Worm (Caenorhabditis elegans) whole organism, L4 larva: Measurements from ENCODE around the gene H12I13.6.

Source experiments
- D1046.2 ChIP-seq: fragments of 200-800 bp; sonication (Bioruptor generic); IDR thresholded peaks from 2 replicates; pipeline ENCODE4 v1.3.6; 2022; ENCODE audit warnings: missing genetic modification characterization, missing compliant biosample characterization
- F26F4.8 ChIP-seq: fragments of 200-800 bp; sonication (Bioruptor generic); conservative IDR thresholded peaks from 2 replicates; pipeline ENCODE4 v1.3.6; 2022; ENCODE audit warnings: missing genetic modification characterization, missing compliant biosample characterization
- F44E2.7 ChIP-seq: fragments of 200-800 bp; sonication (Bioruptor generic); IDR thresholded peaks from 2 replicates; pipeline ENCODE4 v2.1.2; 2022; ENCODE audit warnings: missing genetic modification characterization, missing compliant biosample characterization
- F49E8.2 ChIP-seq: sonication (generic microtip); optimal IDR thresholded peaks from 2 replicates; lab custom pipeline; 2016; ENCODE audit warnings: missing compliant biosample characterization, mild to moderate bottlenecking, missing genetic modification characterization, borderline replicate concordance
- R02D3.7 ChIP-seq: fragments of 150-350 bp; sonication (generic microtip); optimal IDR thresholded peaks from 3 replicates; lab custom pipeline; 2014; ENCODE audit warnings: missing biosample characterization, missing genetic modification characterization
- T26A8.4 ChIP-seq: fragments of 200-800 bp; sonication (Bioruptor generic); IDR thresholded peaks from 2 replicates; pipeline ENCODE4 v1.3.6; 2022; ENCODE audit warnings: missing genetic modification characterization, missing compliant biosample characterization
- Y105C5A.15 ChIP-seq: fragments of 200-800 bp; sonication (Bioruptor generic); IDR thresholded peaks from 2 replicates; pipeline ENCODE4 v1.3.6; 2022; ENCODE audit warnings: missing genetic modification characterization, missing compliant biosample characterization
- Y75B8A.6 ChIP-seq: fragments of 200-800 bp; sonication (Bioruptor generic); IDR thresholded peaks from 2 replicates; pipeline ENCODE4 v1.3.6; 2022; ENCODE audit warnings: missing genetic modification reagents, missing genetic modification characterization, missing compliant biosample characterization
- ZK337.2 ChIP-seq: fragments of 200-800 bp; sonication (Bioruptor generic); IDR thresholded peaks from 2 replicates; pipeline ENCODE4 v1.3.6; 2022; ENCODE audit warnings: missing genetic modification reagents, missing genetic modification characterization, missing compliant biosample characterization
- ZK546.5 ChIP-seq, 2 experiments: sonication (generic microtip); optimal IDR thresholded peaks; 2 replicates each; lab custom pipeline; 2017; ENCODE audit warnings: missing biosample characterization in 2 of 2, missing genetic modification characterization in 2 of 2
- aha-1 ChIP-seq: fragments of 150-350 bp; peaks from one replicate; lab custom pipeline; 2014; ENCODE audit warnings: missing biosample characterization, missing genetic modification characterization
- aly-2 ChIP-seq: sonication (generic microtip); optimal IDR thresholded peaks from 2 replicates; lab custom pipeline; 2018; ENCODE audit warnings: missing biosample characterization, missing genetic modification characterization
- ceh-28 ChIP-seq: fragments of 150-350 bp; optimal IDR thresholded peaks from 2 replicates; lab custom pipeline; 2014; ENCODE audit warnings: missing biosample characterization, missing genetic modification reagents, missing genetic modification characterization
- ceh-44 ChIP-seq: fragments of 200-800 bp; sonication (Bioruptor generic); IDR thresholded peaks from 2 replicates; pipeline ENCODE4 v1.3.6; 2022; ENCODE audit warnings: missing genetic modification reagents, missing genetic modification characterization, missing compliant biosample characterization
- ceh-82 ChIP-seq: sonication (generic microtip); optimal IDR thresholded peaks from 2 replicates; lab custom pipeline; 2017; ENCODE audit warnings: missing biosample characterization, missing genetic modification characterization
- cey-2 ChIP-seq: sonication (generic microtip); optimal IDR thresholded peaks from 3 replicates; lab custom pipeline; 2017; ENCODE audit warnings: missing genetic modification characterization, mild to moderate bottlenecking, missing compliant biosample characterization, antibody characterized with exemption, borderline replicate concordance; ENCODE audit not compliant: insufficient read depth
- daf-12 ChIP-seq: fragments of 150-350 bp; optimal IDR thresholded peaks from 2 replicates; lab custom pipeline; 2014; ENCODE audit warnings: missing biosample characterization, missing genetic modification reagents, missing genetic modification characterization
- daf-16 ChIP-seq, 3 experiments: sonication (generic microtip); optimal IDR thresholded peaks; 2 replicates each; lab custom pipeline; 2016 to 2017; ENCODE audit warnings: missing genetic modification characterization in 3 of 3, missing genetic modification reagents in 3 of 3, mild to moderate bottlenecking in 2 of 3, missing compliant biosample characterization in 2 of 3, missing biosample characterization in 1 of 3, moderate library complexity in 1 of 3
- dmd-6 ChIP-seq: fragments of 200-800 bp; sonication (Bioruptor generic); IDR thresholded peaks from 2 replicates; pipeline ENCODE4 v1.3.6; 2022; ENCODE audit warnings: missing genetic modification reagents, missing genetic modification characterization, missing compliant biosample characterization
- dmd-9 ChIP-seq: fragments of 200-800 bp; sonication (Bioruptor generic); IDR thresholded peaks from 2 replicates; pipeline ENCODE4 v1.3.6; 2022; ENCODE audit warnings: missing genetic modification reagents, missing genetic modification characterization, missing compliant biosample characterization
- duxl-1 ChIP-seq: sonication (generic microtip); optimal IDR thresholded peaks from 2 replicates; lab custom pipeline; 2016; ENCODE audit warnings: mild to moderate bottlenecking, missing genetic modification characterization, moderate library complexity, missing compliant biosample characterization; ENCODE audit not compliant: poor library complexity
- egl-43 ChIP-seq: fragments of 200-800 bp; sonication (Bioruptor generic); IDR thresholded peaks from 2 replicates; pipeline ENCODE4 v1.3.6; 2022; ENCODE audit warnings: missing genetic modification reagents, missing genetic modification characterization, missing compliant biosample characterization
- hlh-30 ChIP-seq: sonication (generic microtip); optimal IDR thresholded peaks from 2 replicates; lab custom pipeline; 2017; ENCODE audit warnings: antibody characterized with exemption, mild to moderate bottlenecking, missing genetic modification characterization, missing compliant biosample characterization; ENCODE audit not compliant: insufficient read depth
- hmg-1.1 ChIP-seq: fragments of 200-800 bp; sonication (Bioruptor generic); IDR thresholded peaks from 2 replicates; pipeline ENCODE4 v1.3.6; 2022; ENCODE audit warnings: missing genetic modification reagents, missing genetic modification characterization, missing compliant biosample characterization
- lin-1 ChIP-seq: fragments of 200-800 bp; sonication (Bioruptor generic); IDR thresholded peaks from 2 replicates; pipeline ENCODE4 v1.3.6; 2022; ENCODE audit warnings: missing genetic modification reagents, missing genetic modification characterization, missing compliant biosample characterization
- lin-13 ChIP-seq: fragments of 150-350 bp; optimal IDR thresholded peaks from 2 replicates; lab custom pipeline; 2014; ENCODE audit warnings: missing biosample characterization, missing genetic modification reagents, missing genetic modification characterization
- lir-3 ChIP-seq: sonication (generic microtip); optimal IDR thresholded peaks from 2 replicates; lab custom pipeline; 2016; ENCODE audit warnings: mild to moderate bottlenecking, missing genetic modification characterization, missing compliant biosample characterization
- lsy-2 ChIP-seq, 2 experiments: fragments of 150-350 bp in 1 of 2; sonication (generic microtip) in 1 of 2; optimal IDR thresholded peaks; 2 replicates each; lab custom pipeline; 2014 to 2017; ENCODE audit warnings: missing biosample characterization in 2 of 2, missing genetic modification characterization in 2 of 2
- mdt-29 ChIP-seq: fragments of 200-800 bp; sonication (Bioruptor generic); IDR thresholded peaks from 2 replicates; pipeline ENCODE4 v1.3.6; 2022; ENCODE audit warnings: missing genetic modification reagents, missing genetic modification characterization, missing compliant biosample characterization
- mep-1 ChIP-seq: fragments of 150-350 bp; sonication (generic microtip); optimal IDR thresholded peaks from 3 replicates; lab custom pipeline; 2014; ENCODE audit warnings: missing biosample characterization, missing genetic modification characterization
- mes-2 ChIP-seq: sonication (generic microtip); optimal IDR thresholded peaks from 2 replicates; lab custom pipeline; 2016; ENCODE audit warnings: missing genotype, mild to moderate bottlenecking, missing genetic modification characterization, missing compliant biosample characterization; ENCODE audit not compliant: poor library complexity, severe bottlenecking
- mxl-3 ChIP-seq: fragments of 200-800 bp; sonication (Bioruptor generic); optimal IDR thresholded peaks from 2 replicates; lab custom pipeline; 2018; ENCODE audit warnings: mild to moderate bottlenecking, missing genetic modification characterization, missing compliant biosample characterization
- nhr-10 ChIP-seq: fragments of 150-350 bp; optimal IDR thresholded peaks from 2 replicates; lab custom pipeline; 2014; ENCODE audit warnings: missing biosample characterization, missing genetic modification characterization
- nhr-102 ChIP-seq: sonication (generic microtip); optimal IDR thresholded peaks from 2 replicates; lab custom pipeline; 2016; ENCODE audit warnings: mild to moderate bottlenecking, missing genetic modification characterization, moderate library complexity, missing compliant biosample characterization
- nhr-11 ChIP-seq: fragments of 150-350 bp; optimal IDR thresholded peaks from 2 replicates; lab custom pipeline; 2014; ENCODE audit warnings: missing biosample characterization, missing genetic modification characterization
- saeg-2 ChIP-seq: fragments of 200-800 bp; sonication (Bioruptor generic); IDR thresholded peaks from 2 replicates; pipeline ENCODE4 v1.3.6; 2022; ENCODE audit warnings: missing genetic modification reagents, missing genetic modification characterization, missing compliant biosample characterization
- snpc-1.2 ChIP-seq: fragments of 200-800 bp; sonication (Bioruptor generic); IDR thresholded peaks from 2 replicates; pipeline ENCODE4 v1.3.6; 2022; ENCODE audit warnings: missing genetic modification reagents, missing genetic modification characterization, missing compliant biosample characterization
- spr-1 ChIP-seq: sonication (generic microtip); optimal IDR thresholded peaks from 2 replicates; lab custom pipeline; 2016; ENCODE audit warnings: mild to moderate bottlenecking, missing genetic modification characterization, missing compliant biosample characterization
- tag-97 ChIP-seq: fragments of 200-800 bp; sonication (Bioruptor generic); IDR thresholded peaks from 2 replicates; pipeline ENCODE4 v1.3.6; 2022; ENCODE audit warnings: missing genetic modification characterization, missing compliant biosample characterization
- unc-130 ChIP-seq: sonication (generic microtip); optimal IDR thresholded peaks from 2 replicates; lab custom pipeline; 2016; ENCODE audit warnings: missing genetic modification reagents, missing genetic modification characterization, missing compliant biosample characterization
- unc-62 ChIP-seq, 3 experiments: fragments of 150-350 bp in 1 of 3; sonication (generic microtip); optimal IDR thresholded peaks in 2 of 3; peaks in 1 of 3; 1 replicate in 1 of 3; 2 replicates in 2 of 3; lab custom pipeline; 2014 to 2017; ENCODE audit warnings: missing biosample characterization in 3 of 3, missing genetic modification characterization in 3 of 3, missing genetic modification reagents in 3 of 3, missing genotype in 1 of 3
- zag-1 ChIP-seq: fragments of 150-350 bp; optimal IDR thresholded peaks from 2 replicates; lab custom pipeline; 2014; ENCODE audit warnings: missing biosample characterization, missing genetic modification characterization
- zfp-2 ChIP-seq: sonication (generic microtip); optimal IDR thresholded peaks from 2 replicates; lab custom pipeline; 2016; ENCODE audit warnings: mild to moderate bottlenecking, missing genetic modification characterization, missing compliant biosample characterization
- zfp-3 ChIP-seq: fragments of 200-800 bp; sonication (Bioruptor generic); conservative IDR thresholded peaks from 2 replicates; pipeline ENCODE4 v1.3.6; 2022; ENCODE audit warnings: missing genetic modification reagents, missing genetic modification characterization, missing compliant biosample characterization
- ztf-11 ChIP-seq: fragments of 150-350 bp; optimal IDR thresholded peaks from 2 replicates; lab custom pipeline; 2014; ENCODE audit warnings: missing biosample characterization, missing genetic modification characterization
- ztf-7 ChIP-seq: fragments of 150-350 bp; optimal IDR thresholded peaks from 2 replicates; lab custom pipeline; 2014; ENCODE audit warnings: missing biosample characterization, missing genetic modification characterization

H12I13.6 gene

DNA sequence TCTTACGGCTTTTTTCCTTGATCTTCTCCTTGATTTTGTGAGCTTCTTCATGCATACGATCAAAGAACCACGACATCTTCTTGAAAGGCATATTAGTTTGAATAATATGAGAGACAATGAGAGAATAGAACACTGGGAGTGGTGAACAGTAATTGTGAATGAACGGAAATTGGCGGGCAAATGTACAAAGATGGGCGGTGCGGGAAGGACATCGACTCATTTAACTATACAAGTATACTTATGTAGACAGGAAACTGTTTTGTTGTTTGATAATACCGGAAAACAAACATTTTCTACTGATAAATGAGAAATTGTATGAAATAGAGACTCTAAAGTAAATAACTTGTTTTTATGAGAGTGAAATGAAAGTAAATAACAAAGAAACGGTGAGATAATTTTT, 32.7 kb upstream of the H12I13.6 start, which contains the start of gene R12C12.5:
R12C12.5 (minus strand) TSS at position 101 of the 400 bp plus-strand sequence.
- TF ChIP-seq ZK546.5 (tag; optimal IDR thresholded peaks at IDR 0.05; lab: Kevin White, UChicago) (no peak), lin-1 (GFP tag; lab: Robert Waterston, UW) (no peak)

DNA sequence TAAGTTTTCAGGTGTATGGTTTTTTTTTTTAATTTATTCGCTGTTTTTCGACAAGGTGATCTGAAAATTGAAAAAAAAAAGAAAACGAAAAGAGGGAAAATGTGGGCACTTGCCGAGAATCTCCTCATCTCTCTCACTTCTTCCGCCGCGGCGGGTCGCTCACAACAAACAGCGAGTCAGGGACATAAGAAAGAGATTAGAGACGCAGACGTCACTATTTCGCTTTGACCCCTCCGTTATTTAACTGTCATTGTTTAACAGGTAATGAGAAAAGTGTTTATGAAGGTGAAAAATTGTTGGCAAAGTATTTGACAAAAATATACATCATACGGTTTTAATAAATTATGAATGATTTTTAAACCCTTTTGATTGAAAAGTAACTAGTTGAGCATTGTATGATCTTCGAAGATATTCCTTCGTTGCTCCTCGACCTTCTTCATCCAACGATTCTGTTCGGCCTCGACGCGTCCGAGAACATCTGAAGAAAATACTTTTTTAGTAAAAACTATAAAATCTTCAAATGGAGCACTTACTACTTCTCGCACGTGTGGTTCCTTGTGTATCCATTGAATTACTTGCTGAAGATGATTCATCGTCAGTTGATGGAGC, 31.6 kb upstream of the H12I13.6 start:
- peak; percentile 13 for TF ChIP-seq hlh-30
- TF ChIP-seq nhr-11 (tag; lab: Kevin White, UChicago): no peak
- TF ChIP-seq dmd-9 (GFP tag; lab: Robert Waterston, UW): no peak
- no peak for TF ChIP-seq T26A8.4
- TF ChIP-seq mes-2: peak; percentile 56
- TF ChIP-seq lsy-2 (tag; optimal IDR thresholded peaks at IDR 0.05; lab: Kevin White, UChicago): peak in 1 of 2 experiments; percentile 31
- TF ChIP-seq hmg-1.1 (GFP tag; lab: Robert Waterston, UW): peak; percentile 46; the same call in 1 of the 2 replicates
- TF ChIP-seq cey-2 (tag; lab: Kevin White, UChicago): no peak
- no peak for TF ChIP-seq lin-13 (GFP tag; lab: Kevin White, UChicago)
- no peak for TF ChIP-seq spr-1 (tag; lab: Kevin White, UChicago)
- no peak for TF ChIP-seq daf-12 (tag; lab: Kevin White, UChicago)
- no peak for TF ChIP-seq aly-2 (tag; lab: Kevin White, UChicago)
- no peak for TF ChIP-seq snpc-1.2
- TF ChIP-seq ztf-7: no peak
- TF ChIP-seq aha-1 (tag; lab: Kevin White, UChicago): peak; percentile 54
- no peak for TF ChIP-seq ceh-82 (tag; lab: Kevin White, UChicago)
- no peak for TF ChIP-seq Y75B8A.6 (GFP tag; lab: Robert Waterston, UW)
- no peak for TF ChIP-seq duxl-1 (tag; lab: Kevin White, UChicago)
- TF ChIP-seq zag-1 (tag; lab: Kevin White, UChicago): no peak
- no peak for TF ChIP-seq D1046.2 (GFP tag; lab: Robert Waterston, UW)
- TF ChIP-seq daf-16 (GFP tag; optimal IDR thresholded peaks at IDR 0.05; lab: Kevin White, UChicago): no peak
- no peak for TF ChIP-seq daf-16 (tag; optimal IDR thresholded peaks at IDR 0.05; lab: Kevin White, UChicago)
- TF ChIP-seq unc-62 (GFP tag; optimal IDR thresholded peaks at IDR 0.05 in 1 of 2; lab: Kevin White, UChicago): peak in 1 of 2 experiments; percentile 62
- no peak for TF ChIP-seq unc-62 (tag; optimal IDR thresholded peaks at IDR 0.05; lab: Kevin White, UChicago)
- no peak for TF ChIP-seq F26F4.8 (GFP tag; lab: Robert Waterston, UW)
- TF ChIP-seq egl-43 (GFP tag; lab: Robert Waterston, UW): no peak
- no peak for TF ChIP-seq ztf-11
- no peak for TF ChIP-seq tag-97 (GFP tag; lab: Robert Waterston, UW)
- no peak for TF ChIP-seq F49E8.2 (tag; lab: Kevin White, UChicago)
- TF ChIP-seq zfp-3: no peak

DNA sequence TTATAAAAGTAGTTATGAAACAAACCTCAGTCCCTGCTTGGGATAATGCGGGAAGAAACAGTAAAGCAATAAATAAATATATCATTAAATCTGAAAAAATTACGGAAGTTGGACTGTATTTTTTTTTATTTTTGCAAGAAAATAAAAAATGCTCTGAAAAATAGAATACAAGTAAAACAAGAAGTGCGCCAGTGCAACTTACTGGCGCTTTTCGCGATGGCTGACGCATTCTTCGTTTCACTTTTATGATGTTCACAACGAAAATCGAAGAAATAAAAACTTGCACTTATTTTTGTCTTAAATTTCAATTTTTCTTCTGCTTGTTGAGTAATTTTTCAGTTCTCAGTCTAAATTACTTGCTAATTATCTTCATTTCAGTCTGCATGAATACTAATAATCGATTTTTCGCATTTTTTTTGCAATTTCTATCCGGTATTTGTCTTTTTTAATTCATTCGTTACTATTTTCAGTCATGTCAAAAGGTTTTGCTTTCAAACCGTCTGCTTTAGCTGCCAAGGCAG, 30.0 kb upstream of the H12I13.6 start, which contains the start of the genes R12C12.6 and ran-5:
R12C12.6 (minus strand) TSS at position 229 of the 521 bp plus-strand sequence.
ran-5 (plus strand) TSS at position 471 of the 521 bp plus-strand sequence.
- TF ChIP-seq mep-1 (tag; lab: Kevin White, UChicago): peak; percentile 87
- peak; percentile 27 for TF ChIP-seq lir-3
- no peak for TF ChIP-seq ceh-44 (GFP tag; lab: Robert Waterston, UW)
- TF ChIP-seq nhr-10 (tag; lab: Kevin White, UChicago): no peak
- peak; percentile 86 for TF ChIP-seq nhr-102
- no peak for TF ChIP-seq ceh-28 (tag; lab: Kevin White, UChicago)
- TF ChIP-seq ZK337.2: 0 out of 2 replicates have a peak, but pooled peaks have one; percentile 53
- TF ChIP-seq F44E2.7 (GFP tag; lab: Robert Waterston, UW): no peak
- TF ChIP-seq saeg-2 (GFP tag; lab: Robert Waterston, UW): 0 out of 2 replicates have a peak, but pooled peaks have one; percentile 12
- no peak for TF ChIP-seq F26F4.8 (GFP tag; lab: Robert Waterston, UW)
- peak; percentile 13 for TF ChIP-seq zfp-2
- peak; percentile 42 for TF ChIP-seq unc-130 (GFP tag; lab: Kevin White, UChicago)
- TF ChIP-seq zfp-3: no peak
- TF ChIP-seq hlh-30: peak; percentile 71
- peak; percentile 79 for TF ChIP-seq dmd-6 (GFP tag; lab: Robert Waterston, UW)
- no peak for TF ChIP-seq mxl-3 (GFP tag; lab: Kevin White, UChicago)
- TF ChIP-seq R02D3.7 (tag; lab: Kevin White, UChicago): no peak
- no peak for TF ChIP-seq mdt-29 (GFP tag; lab: Robert Waterston, UW)
- no peak for TF ChIP-seq daf-12 (tag; lab: Kevin White, UChicago)
- TF ChIP-seq Y105C5A.15 (GFP tag; lab: Robert Waterston, UW): no peak
